Worm (Caenorhabditis elegans): ENCODE measurements around the gene crn-5.

ce11 chrII:10566458-10566857, 26.1 kb upstream of the crn-5 start:
- TF ChIP-seq zag-1 (tag; optimal IDR thresholded peaks at IDR 0.05): no peak
- no peak for TF ChIP-seq nhr-76 (tag; optimal IDR thresholded peaks at IDR 0.05)
- no peak for TF ChIP-seq unc-130 (tag; optimal IDR thresholded peaks at IDR 0.05)
- TF ChIP-seq unc-62 (GFP tag; optimal IDR thresholded peaks at IDR 0.05): no peak

Data from whole organism, L1 larva.